Fruit fly (Drosophila melanogaster) whole organism, pupa: Measurements from ENCODE around the gene schuy.

Experiments used
- CG10348 ChIP-seq: fragments of 200-800 bp; sonication (Bioruptor generic); IDR thresholded peaks from 2 replicates; pipeline ENCODE4 v1.3.6; 2022; ENCODE audit warnings: missing biosample characterization, missing genetic modification characterization
- CG12605 ChIP-seq: fragments of 200-800 bp; sonication (Bioruptor generic); IDR thresholded peaks from 2 replicates; pipeline ENCODE4 v1.3.6; 2022; ENCODE audit warnings: missing biosample characterization, missing genetic modification characterization
- CG13204 ChIP-seq: fragments of 200-800 bp; sonication (Bioruptor generic); optimal IDR thresholded peaks from 2 replicates; lab custom pipeline; 2018; ENCODE audit warnings: missing biosample characterization, mild to moderate bottlenecking, missing genetic modification characterization, moderate library complexity
- CG14655 ChIP-seq: fragments of 200-800 bp; sonication (Bioruptor generic); optimal IDR thresholded peaks from 3 replicates; lab custom pipeline; 2017; ENCODE audit warnings: mild to moderate bottlenecking, missing biosample characterization, missing genetic modification reagents, missing genetic modification characterization
- CG15710 ChIP-seq: fragments of 200-800 bp; sonication (Bioruptor generic); optimal IDR thresholded peaks from 2 replicates; lab custom pipeline; 2018; ENCODE audit warnings: missing biosample characterization, mild to moderate bottlenecking, missing genetic modification characterization, moderate library complexity
- CG17806 ChIP-seq: fragments of 200-800 bp; sonication (Bioruptor generic); optimal IDR thresholded peaks from 2 replicates; lab custom pipeline; 2018; ENCODE audit warnings: missing biosample characterization, mild to moderate bottlenecking, missing genetic modification characterization, moderate library complexity
- CG32121 ChIP-seq: fragments of 200-800 bp; sonication (Bioruptor generic); IDR thresholded peaks from 2 replicates; pipeline ENCODE4 v1.3.6; 2022; ENCODE audit warnings: missing biosample characterization, missing genetic modification characterization
- CG34367 ChIP-seq: fragments of 200-800 bp; sonication (Bioruptor generic); optimal IDR thresholded peaks from 2 replicates; lab custom pipeline; 2018; ENCODE audit warnings: missing biosample characterization, mild to moderate bottlenecking, missing genetic modification characterization
- CG4496 ChIP-seq: fragments of 200-800 bp; sonication (Bioruptor generic); IDR thresholded peaks from 3 replicates; pipeline ENCODE4 v1.3.6; 2022; ENCODE audit warnings: missing biosample characterization, missing genetic modification characterization
- CG8159 ChIP-seq: fragments of 200-800 bp; sonication (Bioruptor generic); optimal IDR thresholded peaks from 3 replicates; lab custom pipeline; 2018; ENCODE audit warnings: missing biosample characterization, mild to moderate bottlenecking, missing genetic modification characterization, moderate library complexity
- CG8301 ChIP-seq: fragments of 200-800 bp; sonication (Bioruptor generic); optimal IDR thresholded peaks from 2 replicates; lab custom pipeline; 2018; ENCODE audit warnings: missing biosample characterization, mild to moderate bottlenecking, missing genetic modification characterization
- CG9948 ChIP-seq: fragments of 200-800 bp; sonication (Bioruptor generic); optimal IDR thresholded peaks from 2 replicates; lab custom pipeline; 2018; ENCODE audit warnings: missing biosample characterization, mild to moderate bottlenecking, missing genetic modification characterization, moderate library complexity
- D1 ChIP-seq: fragments of 200-800 bp; sonication (Bioruptor generic); optimal IDR thresholded peaks from 2 replicates; lab custom pipeline; 2018; ENCODE audit warnings: missing biosample characterization, mild to moderate bottlenecking, missing genetic modification characterization, moderate library complexity
- EcR ChIP-seq: fragments of 200-800 bp; sonication (Bioruptor generic); optimal IDR thresholded peaks from 3 replicates; lab custom pipeline; 2019; ENCODE audit warnings: missing biosample characterization, missing genetic modification characterization, mild to moderate bottlenecking, moderate library complexity, missing genetic modification reagents
- Ets98B ChIP-seq: fragments of 200-800 bp; sonication (Bioruptor generic); IDR thresholded peaks from 2 replicates; pipeline ENCODE4 v1.3.6; 2022; ENCODE audit warnings: missing biosample characterization, missing genetic modification characterization
- Pif1A ChIP-seq: fragments of 200-800 bp; sonication (Bioruptor generic); optimal IDR thresholded peaks from 3 replicates; lab custom pipeline; 2016; ENCODE audit warnings: missing biosample characterization, missing genetic modification characterization
- Pif1B ChIP-seq: fragments of 200-800 bp; sonication (Bioruptor generic); optimal IDR thresholded peaks from 3 replicates; lab custom pipeline; 2016; ENCODE audit warnings: missing biosample characterization, missing genetic modification characterization
- Snoo ChIP-seq: fragments of 200-800 bp; sonication (Bioruptor generic); optimal IDR thresholded peaks from 3 replicates; lab custom pipeline; 2017; ENCODE audit warnings: missing biosample characterization, mild to moderate bottlenecking, missing genetic modification characterization, inconsistent platforms
- fd96Ca ChIP-seq: fragments of 200-800 bp; sonication (Bioruptor generic); IDR thresholded peaks from 3 replicates; pipeline ENCODE4 v1.3.6; 2022; ENCODE audit warnings: missing biosample characterization, missing genetic modification characterization
- gl ChIP-seq: fragments of 200-800 bp; sonication (Bioruptor generic); optimal IDR thresholded peaks from 2 replicates; lab custom pipeline; 2018; ENCODE audit warnings: missing biosample characterization, mild to moderate bottlenecking, missing genetic modification characterization
- rn ChIP-seq: fragments of 200-800 bp; sonication (Bioruptor generic); IDR thresholded peaks from 2 replicates; pipeline ENCODE4 v1.3.6; 2022; ENCODE audit warnings: missing biosample characterization, missing genetic modification characterization

The schuy gene

dm6 chr3L:19952690-19953089, 33.2 kb upstream of the schuy start, which contains the start of gene CG33710:
CG33710 (minus strand) TSS chr3L:19952790.
- TF ChIP-seq Pif1A (GFP tag; lab: Kevin White, UChicago) (no peak), CG9948 (tag; lab: Kevin White, UChicago) (no peak), rn (GFP tag; lab: Robert Waterston, UW) (no peak), gl (no peak), CG17806 (tag; lab: Kevin White, UChicago) (no peak), CG13204 (no peak), Snoo (no peak), D1 (tag; lab: Kevin White, UChicago) (no peak), CG12605 (GFP tag; lab: Robert Waterston, UW) (no peak), CG15710 (tag; lab: Kevin White, UChicago) (no peak), CG8301 (no peak), EcR (GFP tag; lab: Kevin White, UChicago) (no peak), CG14655 (no peak), CG34367 (tag; lab: Kevin White, UChicago) (no peak), Ets98B (GFP tag; lab: Robert Waterston, UW) (no peak), CG32121 (GFP tag; lab: Robert Waterston, UW) (no peak), CG8159 (no peak)

DNA sequence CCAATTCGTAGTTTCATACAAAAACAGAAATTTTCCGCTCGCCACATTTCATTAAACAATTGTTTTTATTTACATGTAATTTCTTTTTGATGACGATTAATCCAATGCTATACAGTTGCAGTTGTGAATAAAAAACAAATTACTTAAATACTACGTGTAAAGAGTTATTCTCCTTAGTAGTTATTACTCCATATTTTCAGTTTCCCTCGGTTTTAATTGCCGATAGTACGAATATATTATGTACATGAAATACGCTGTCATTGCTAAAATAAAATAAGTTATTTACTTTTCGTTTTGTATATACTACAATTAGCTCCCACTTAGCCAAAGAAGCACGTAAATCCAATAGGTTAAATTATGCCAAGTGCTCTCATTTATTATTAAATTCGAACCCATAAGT, 32.3 kb upstream of the schuy start, which contains the start of gene CG42655:
Gene CG42655, minus strand, starts transcription at position 101 of the 400 bp plus-strand sequence.
- TF ChIP-seq CG8301 (no peak), CG4496 (GFP tag; lab: Robert Waterston, UW) (no peak), EcR (GFP tag; lab: Kevin White, UChicago) (no peak), CG10348 (GFP tag; lab: Robert Waterston, UW) (no peak), Pif1A (GFP tag; lab: Kevin White, UChicago) (no peak), CG12605 (GFP tag; lab: Robert Waterston, UW) (no peak), Ets98B (GFP tag; lab: Robert Waterston, UW) (no peak), rn (GFP tag; lab: Robert Waterston, UW) (no peak), gl (no peak)
- TF ChIP-seq, all 21 proteins: peak for 0

dm6 chr3L:19954426-19954825, 31.5 kb upstream of the schuy start, which contains the start of gene CG42654:
CG42654 (minus strand) TSS chr3L:19954526.
- TF ChIP-seq rn (GFP tag; lab: Robert Waterston, UW): no peak
- no peak for TF ChIP-seq CG14655
- no peak for TF ChIP-seq CG12605 (GFP tag; lab: Robert Waterston, UW)
- TF ChIP-seq gl: no peak
- no peak for TF ChIP-seq Ets98B (GFP tag; lab: Robert Waterston, UW)
- no peak for TF ChIP-seq Snoo

DNA sequence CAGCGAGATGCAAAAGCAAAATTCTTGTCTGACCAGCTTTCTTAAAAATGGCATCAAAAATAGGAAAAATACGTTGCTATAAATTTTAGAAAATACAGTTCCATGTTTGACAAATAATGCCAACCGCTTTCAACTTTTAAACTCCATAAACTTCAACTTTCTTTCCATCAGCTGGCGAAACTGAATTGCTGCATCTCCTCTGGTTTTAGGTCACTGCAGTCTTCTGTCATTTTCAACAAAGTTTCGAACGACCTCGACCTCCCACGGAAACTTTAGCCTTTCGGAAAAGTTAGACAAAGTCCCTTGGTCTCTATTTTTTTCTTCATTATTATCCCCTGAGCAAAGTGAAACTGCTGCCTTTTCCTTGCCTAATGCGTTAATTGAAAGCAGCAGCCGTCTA, 30.2 kb upstream of the schuy start, which contains the start of gene CG42263:
Gene CG42263, minus strand, starts transcription at position 101 of the 400 bp plus-strand sequence.
- TF ChIP-seq CG32121 (GFP tag; lab: Robert Waterston, UW): no peak
- no peak for TF ChIP-seq CG10348 (GFP tag; lab: Robert Waterston, UW)
- TF ChIP-seq CG14655: no peak
- TF ChIP-seq CG15710 (tag; lab: Kevin White, UChicago): no peak
- TF ChIP-seq CG8159: no peak
- TF ChIP-seq CG12605 (GFP tag; lab: Robert Waterston, UW): no peak
- no peak for TF ChIP-seq fd96Ca (GFP tag; lab: Robert Waterston, UW)
- no peak for TF ChIP-seq Snoo
- no peak for TF ChIP-seq rn (GFP tag; lab: Robert Waterston, UW)
- no peak for TF ChIP-seq CG4496 (GFP tag; lab: Robert Waterston, UW)
- no peak for TF ChIP-seq Ets98B (GFP tag; lab: Robert Waterston, UW)
- TF ChIP-seq Pif1A (GFP tag; lab: Kevin White, UChicago): no peak

DNA sequence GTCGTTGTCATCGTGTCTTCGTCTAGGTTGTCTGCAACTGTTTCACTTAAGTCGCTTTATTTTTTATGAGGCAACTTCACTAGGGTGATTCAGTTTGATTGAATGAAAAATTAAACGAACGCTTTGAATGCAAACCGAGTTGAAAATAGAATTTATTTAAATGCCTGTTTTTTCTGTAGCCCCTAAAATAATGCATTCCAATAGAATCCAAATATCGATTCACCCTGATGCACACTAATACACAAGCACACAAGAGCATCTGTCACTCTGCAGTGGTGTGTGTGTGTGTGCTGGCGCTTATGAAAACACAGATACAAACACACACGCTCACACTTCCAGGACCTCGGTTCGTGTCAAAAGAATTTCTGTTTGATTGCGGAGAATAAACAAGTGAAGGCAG, 24.1 kb upstream of the schuy start:
- TF ChIP-seq CG10348 (GFP tag; lab: Robert Waterston, UW): no peak
- peak; percentile 40 for TF ChIP-seq CG14655
- peak; percentile 38; the same call in 1 of the 2 replicates for TF ChIP-seq CG12605 (GFP tag; lab: Robert Waterston, UW)
- TF ChIP-seq EcR (GFP tag; lab: Kevin White, UChicago): no peak
- TF ChIP-seq D1 (tag; lab: Kevin White, UChicago): no peak
- no peak for TF ChIP-seq Ets98B (GFP tag; lab: Robert Waterston, UW)
- no peak for TF ChIP-seq gl
- TF ChIP-seq CG32121 (GFP tag; lab: Robert Waterston, UW): no peak
- no peak for TF ChIP-seq CG17806 (tag; lab: Kevin White, UChicago)
- TF ChIP-seq Snoo: no peak
- TF ChIP-seq CG15710 (tag; lab: Kevin White, UChicago): peak; percentile 56
- TF ChIP-seq CG13204: no peak
- TF ChIP-seq CG34367 (tag; lab: Kevin White, UChicago): peak; percentile 41
- TF ChIP-seq fd96Ca (GFP tag; lab: Robert Waterston, UW): no peak
- TF ChIP-seq Pif1B: peak; percentile 26
- no peak for TF ChIP-seq rn (GFP tag; lab: Robert Waterston, UW)
- TF ChIP-seq CG9948 (tag; lab: Kevin White, UChicago): no peak
- no peak for TF ChIP-seq Pif1A (GFP tag; lab: Kevin White, UChicago)
- TF ChIP-seq CG8159: peak; percentile 51
- peak; percentile 39 for TF ChIP-seq CG8301
- TF ChIP-seq CG4496 (GFP tag; lab: Robert Waterston, UW): 0 out of 3 replicates have a peak, but pooled peaks have one; percentile 20
